Worm (Caenorhabditis elegans) whole organism, midembryonic: Measurements from ENCODE around the gene cutl-27.

Source experiments
- T22C8.4 ChIP-seq: fragments of 200-800 bp; sonication (Bioruptor generic); IDR thresholded peaks from 2 replicates; pipeline ENCODE4 v1.3.6; 2022; ENCODE audit warnings: missing genetic modification characterization, missing compliant biosample characterization
- cog-1 ChIP-seq: sonication (generic microtip); optimal IDR thresholded peaks from 2 replicates; lab custom pipeline; 2016; ENCODE audit warnings: missing genetic modification characterization, missing compliant biosample characterization
- flt-1 ChIP-seq: fragments of 200-800 bp; sonication (Bioruptor generic); IDR thresholded peaks from 2 replicates; pipeline ENCODE4 v1.3.6; 2022; ENCODE audit warnings: missing genetic modification characterization, missing compliant biosample characterization
- klf-2 ChIP-seq: fragments of 200-800 bp; sonication (Bioruptor generic); conservative IDR thresholded peaks from 2 replicates; pipeline ENCODE4 v1.3.6; 2022; ENCODE audit warnings: missing genetic modification reagents, missing genetic modification characterization, missing compliant biosample characterization
- med-1 ChIP-seq: sonication (generic microtip); optimal IDR thresholded peaks from 2 replicates; lab custom pipeline; 2017; ENCODE audit warnings: missing genetic modification characterization, mild to moderate bottlenecking, missing compliant biosample characterization, antibody characterized with exemption, missing genetic modification reagents; ENCODE audit not compliant: insufficient read depth
- ref-1 ChIP-seq: fragments of 200-800 bp; sonication (Bioruptor generic); conservative IDR thresholded peaks from 2 replicates; pipeline ENCODE4 v1.3.6; 2022; ENCODE audit warnings: missing genetic modification reagents, missing genetic modification characterization, missing compliant biosample characterization
- tab-1 ChIP-seq: fragments of 200-800 bp; sonication (Bioruptor generic); IDR thresholded peaks from 2 replicates; pipeline ENCODE4 v1.3.6; 2022; ENCODE audit warnings: missing genetic modification characterization, missing compliant biosample characterization
- ztf-23 ChIP-seq: fragments of 200-800 bp; sonication (Bioruptor generic); IDR thresholded peaks from 2 replicates; pipeline ENCODE4 v1.3.6; 2022; ENCODE audit warnings: missing genetic modification reagents, missing genetic modification characterization, missing compliant biosample characterization
- ztf-29 ChIP-seq: fragments of 200-800 bp; sonication (Bioruptor generic); IDR thresholded peaks from 2 replicates; pipeline ENCODE4 v1.3.6; 2022; ENCODE audit warnings: missing genetic modification reagents, missing genetic modification characterization, missing compliant biosample characterization

Gene cutl-27

DNA sequence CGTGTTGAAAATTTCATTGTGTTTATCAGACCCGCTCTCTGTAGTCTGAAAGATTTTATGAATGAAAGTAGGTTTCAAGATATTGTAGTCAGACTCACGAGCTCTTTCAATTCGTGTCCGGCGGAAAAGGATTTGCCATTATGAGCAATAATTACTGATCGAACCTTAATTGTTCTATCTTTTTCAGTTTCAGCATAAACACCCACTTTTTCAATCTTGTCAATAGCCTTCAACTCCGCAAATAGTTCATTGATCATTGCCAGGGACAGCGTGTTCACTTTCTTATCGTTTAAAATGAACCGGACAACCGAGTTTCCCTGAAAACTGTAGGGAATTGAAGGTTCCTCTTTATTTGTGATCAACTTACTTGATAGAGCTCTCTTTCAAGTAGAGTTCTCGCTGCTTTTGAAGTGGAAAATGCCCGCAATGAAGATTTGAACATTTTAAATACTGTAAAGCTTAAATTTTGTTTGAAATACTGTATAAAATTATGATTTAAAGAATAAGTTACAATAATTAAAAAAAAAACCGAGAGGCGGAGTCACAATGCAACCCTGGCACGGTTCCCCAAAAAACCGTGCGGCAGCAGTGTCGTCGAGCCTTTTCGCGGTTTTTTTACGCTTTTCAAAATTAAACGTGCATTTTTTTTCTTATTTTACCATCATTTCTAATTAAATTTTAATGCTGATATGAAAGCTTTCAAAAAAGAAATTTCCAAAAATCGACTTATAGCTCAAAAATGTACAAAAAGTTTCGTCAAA, 22.3 kb upstream of the cutl-27 start, which contains the start of gene ech-2:
TSS of gene ech-2 (minus strand) at position 452 of the 761 bp plus-strand sequence.
- no peak for TF ChIP-seq med-1 (GFP tag; lab: Kevin White, UChicago)
- no peak for TF ChIP-seq klf-2 (GFP tag; lab: Robert Waterston, UW)
- no peak for TF ChIP-seq cog-1 (tag; lab: Kevin White, UChicago)
- no peak for TF ChIP-seq flt-1 (GFP tag; lab: Robert Waterston, UW)
- no peak for TF ChIP-seq tab-1 (GFP tag; lab: Robert Waterston, UW)
- TF ChIP-seq T22C8.4 (GFP tag; lab: Robert Waterston, UW), result no peak
- TF ChIP-seq ztf-29 (GFP tag; lab: Robert Waterston, UW), result no peak
- no peak for TF ChIP-seq ztf-23 (GFP tag; lab: Robert Waterston, UW)
- TF ChIP-seq ref-1 (GFP tag; lab: Robert Waterston, UW), result no peak

- no peak for TF ChIP-seq flt-1 (GFP tag; lab: Robert Waterston, UW)
- peak; percentile 53 for TF ChIP-seq cog-1 (tag; lab: Kevin White, UChicago)
These were observed 21.2 kb upstream of the cutl-27 start for ce11 chrIV:11857159-11857565.

ce11 chrIV:11858142-11858541, 20.2 kb upstream of the cutl-27 start, which contains the start of gene let-92:
Gene let-92 (plus strand): TSS chrIV:11858442.
- TF ChIP-seq flt-1 (GFP tag; lab: Robert Waterston, UW), result no peak

ce11 chrIV:11859995-11860605, 18.2 kb upstream of the cutl-27 start, which contains the start of gene mob-1:
Gene mob-1 (plus strand): TSS chrIV:11860555.
- TF ChIP-seq T22C8.4 (GFP tag; lab: Robert Waterston, UW), result no peak
- TF ChIP-seq ztf-29 (GFP tag; lab: Robert Waterston, UW), result no peak
- TF ChIP-seq ztf-23 (GFP tag; lab: Robert Waterston, UW), result no peak
- TF ChIP-seq ref-1 (GFP tag; lab: Robert Waterston, UW), result no peak
- no peak for TF ChIP-seq tab-1 (GFP tag; lab: Robert Waterston, UW)
- TF ChIP-seq flt-1 (GFP tag; lab: Robert Waterston, UW), result no peak
- TF ChIP-seq cog-1 (tag; lab: Kevin White, UChicago), result no peak
- TF ChIP-seq med-1 (GFP tag; lab: Kevin White, UChicago), result no peak
- TF ChIP-seq klf-2 (GFP tag; lab: Robert Waterston, UW), result no peak

DNA sequence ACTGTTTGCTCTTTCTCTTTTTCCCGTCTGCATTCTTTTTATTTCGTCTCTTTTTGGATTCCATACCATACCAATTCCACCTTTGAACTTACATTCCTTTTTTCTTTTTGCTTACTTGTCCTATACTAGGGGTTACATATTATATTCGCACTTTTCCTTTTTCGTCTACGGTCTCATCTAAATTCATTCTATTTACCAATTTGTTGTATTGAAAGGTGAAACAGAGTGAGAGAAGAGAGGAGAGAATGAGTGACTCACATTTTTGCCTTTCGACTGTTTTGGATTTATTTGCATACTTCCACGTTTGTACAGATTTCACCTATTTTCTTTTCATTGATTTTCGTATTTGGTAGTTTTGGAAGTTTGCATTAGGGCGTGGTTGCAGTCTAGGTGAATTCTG, 14.9 kb upstream of the cutl-27 start:
- no peak for TF ChIP-seq med-1 (GFP tag; lab: Kevin White, UChicago)
- no peak for TF ChIP-seq flt-1 (GFP tag; lab: Robert Waterston, UW)
- no peak for TF ChIP-seq ztf-29 (GFP tag; lab: Robert Waterston, UW)
- no peak for TF ChIP-seq tab-1 (GFP tag; lab: Robert Waterston, UW)
- no peak for TF ChIP-seq ztf-23 (GFP tag; lab: Robert Waterston, UW)
- TF ChIP-seq T22C8.4 (GFP tag; lab: Robert Waterston, UW), result no peak
- no peak for TF ChIP-seq klf-2 (GFP tag; lab: Robert Waterston, UW)
- TF ChIP-seq cog-1 (tag; lab: Kevin White, UChicago), result no peak
- no peak for TF ChIP-seq ref-1 (GFP tag; lab: Robert Waterston, UW)

- TF ChIP-seq ref-1 (GFP tag; lab: Robert Waterston, UW) (no peak), med-1 (GFP tag; lab: Kevin White, UChicago) (no peak), klf-2 (GFP tag; lab: Robert Waterston, UW) (no peak), tab-1 (GFP tag; lab: Robert Waterston, UW) (no peak), T22C8.4 (GFP tag; lab: Robert Waterston, UW) (no peak), ztf-23 (GFP tag; lab: Robert Waterston, UW) (no peak), cog-1 (tag; lab: Kevin White, UChicago) (no peak), flt-1 (GFP tag; lab: Robert Waterston, UW) (no peak), ztf-29 (GFP tag; lab: Robert Waterston, UW) (no peak)
These were observed 14.1 kb upstream of the cutl-27 start, which contains the start of gene trpa-1 for ce11 chrIV:11864226-11864625. Gene trpa-1 (plus strand): TSS chrIV:11864526.

DNA sequence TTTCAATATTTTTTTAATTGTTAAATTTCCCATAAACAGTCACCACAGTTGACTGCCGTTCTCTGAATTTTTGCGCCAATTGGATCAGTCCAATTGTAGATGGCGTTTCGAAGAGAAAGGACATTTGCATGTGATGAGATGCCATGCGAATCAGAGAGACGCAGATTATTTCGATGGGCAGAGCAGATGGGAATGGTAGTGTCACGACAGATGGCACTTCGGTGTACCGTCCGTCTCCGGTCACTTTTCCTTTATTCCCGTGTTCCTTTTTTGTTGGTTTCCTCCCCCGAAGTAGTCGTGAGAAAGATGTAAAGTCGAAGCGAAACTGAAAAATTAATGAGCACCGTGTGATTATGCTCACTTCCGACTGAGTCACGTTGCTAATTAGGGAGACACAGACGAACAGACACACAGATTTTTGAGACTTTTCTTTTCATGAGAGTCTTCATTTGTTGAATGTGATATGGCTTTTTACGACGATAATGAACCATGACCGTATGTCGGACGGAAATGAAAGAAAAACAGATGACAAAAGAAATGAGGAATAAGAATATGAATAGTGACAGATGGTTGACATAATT, 10.6 kb upstream of the cutl-27 start:
- TF ChIP-seq med-1 (GFP tag; lab: Kevin White, UChicago) (no peak), ztf-23 (GFP tag; lab: Robert Waterston, UW) (no peak), cog-1 (tag; lab: Kevin White, UChicago) (no peak)

DNA sequence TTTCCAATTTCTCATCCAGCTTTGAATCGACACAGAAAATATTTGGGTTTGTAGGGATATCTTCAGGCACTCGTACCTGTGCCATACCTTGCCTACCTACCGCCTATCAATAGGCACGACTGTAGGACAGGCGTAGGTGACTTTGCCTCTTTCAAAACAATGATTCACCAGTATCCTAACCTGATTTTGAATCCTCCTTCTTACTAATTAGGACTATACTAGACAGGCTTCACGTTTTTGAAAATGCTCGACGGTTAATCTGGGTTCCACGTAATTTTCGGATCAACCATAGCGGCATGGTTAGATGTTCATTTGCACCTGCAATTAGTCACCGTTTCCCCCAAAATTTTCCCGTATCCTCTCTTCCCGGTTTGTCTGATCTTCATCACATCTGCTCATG, 9.9 kb upstream of the cutl-27 start:
- TF ChIP-seq cog-1 (tag; lab: Kevin White, UChicago) (no peak), flt-1 (GFP tag; lab: Robert Waterston, UW) (no peak), ztf-23 (GFP tag; lab: Robert Waterston, UW) (no peak), ztf-29 (GFP tag; lab: Robert Waterston, UW) (no peak), klf-2 (GFP tag; lab: Robert Waterston, UW) (no peak), tab-1 (GFP tag; lab: Robert Waterston, UW) (no peak), med-1 (GFP tag; lab: Kevin White, UChicago) (no peak), T22C8.4 (GFP tag; lab: Robert Waterston, UW) (no peak), ref-1 (GFP tag; lab: Robert Waterston, UW) (no peak)

- TF ChIP-seq T22C8.4 (GFP tag; lab: Robert Waterston, UW) (no peak), ztf-23 (GFP tag; lab: Robert Waterston, UW) (0 out of 2 replicates have a peak, but pooled peaks have one; percentile 15)
These were observed 7.3 kb upstream of the cutl-27 start for ce11 chrIV:11871083-11871482.
